Worm (Caenorhabditis elegans) whole organism, L4 larva: ENCODE results near the gene F28C10.3.

ENCODE experiments used
- F26F4.8 ChIP-seq: fragments of 200-800 bp; sonication (Bioruptor generic); conservative IDR thresholded peaks from 2 replicates; pipeline ENCODE4 v1.3.6; 2022; ENCODE audit warnings: missing genetic modification characterization, missing compliant biosample characterization
- F44E2.7 ChIP-seq: fragments of 200-800 bp; sonication (Bioruptor generic); IDR thresholded peaks from 2 replicates; pipeline ENCODE4 v2.1.2; 2022; ENCODE audit warnings: missing genetic modification characterization, missing compliant biosample characterization
- F49E8.2 ChIP-seq: sonication (generic microtip); optimal IDR thresholded peaks from 2 replicates; lab custom pipeline; 2016; ENCODE audit warnings: missing compliant biosample characterization, mild to moderate bottlenecking, missing genetic modification characterization, borderline replicate concordance
- Y48G9A.11 ChIP-seq: fragments of 200-800 bp; sonication (Bioruptor generic); IDR thresholded peaks from 2 replicates; pipeline ENCODE4 v1.3.6; 2022; ENCODE audit warnings: missing genetic modification reagents, missing genetic modification characterization, missing compliant biosample characterization
- Y5F2A.4 ChIP-seq: fragments of 200-800 bp; sonication (Bioruptor generic); optimal IDR thresholded peaks from 2 replicates; lab custom pipeline; 2018; ENCODE audit warnings: mild to moderate bottlenecking, missing genetic modification characterization, missing compliant biosample characterization
- ZK337.2 ChIP-seq: fragments of 200-800 bp; sonication (Bioruptor generic); IDR thresholded peaks from 2 replicates; pipeline ENCODE4 v1.3.6; 2022; ENCODE audit warnings: missing genetic modification reagents, missing genetic modification characterization, missing compliant biosample characterization
- ZK546.5 ChIP-seq, 2 experiments: sonication (generic microtip); optimal IDR thresholded peaks; 2 replicates each; lab custom pipeline; 2017; ENCODE audit warnings: missing biosample characterization in 2 of 2, missing genetic modification characterization in 2 of 2
- aha-1 ChIP-seq: fragments of 150-350 bp; peaks from one replicate; lab custom pipeline; 2014; ENCODE audit warnings: missing biosample characterization, missing genetic modification characterization
- arid-1 ChIP-seq: fragments of 200-800 bp; sonication (Bioruptor generic); conservative IDR thresholded peaks from 2 replicates; pipeline ENCODE4 v1.3.6; 2022; ENCODE audit warnings: missing genetic modification reagents, missing genetic modification characterization, missing compliant biosample characterization
- attf-4 ChIP-seq: sonication (generic microtip); optimal IDR thresholded peaks from 3 replicates; lab custom pipeline; 2017; ENCODE audit warnings: missing biosample characterization, missing genetic modification characterization
- ceh-20 ChIP-seq: fragments of 200-800 bp; sonication (Bioruptor generic); IDR thresholded peaks from 2 replicates; pipeline ENCODE4 v1.3.6; 2022; ENCODE audit warnings: missing genetic modification reagents, missing genetic modification characterization, missing compliant biosample characterization
- ceh-28 ChIP-seq: fragments of 150-350 bp; optimal IDR thresholded peaks from 2 replicates; lab custom pipeline; 2014; ENCODE audit warnings: missing biosample characterization, missing genetic modification reagents, missing genetic modification characterization
- ceh-44 ChIP-seq: fragments of 200-800 bp; sonication (Bioruptor generic); IDR thresholded peaks from 2 replicates; pipeline ENCODE4 v1.3.6; 2022; ENCODE audit warnings: missing genetic modification reagents, missing genetic modification characterization, missing compliant biosample characterization
- ceh-82 ChIP-seq: sonication (generic microtip); optimal IDR thresholded peaks from 2 replicates; lab custom pipeline; 2017; ENCODE audit warnings: missing biosample characterization, missing genetic modification characterization
- cey-2 ChIP-seq: sonication (generic microtip); optimal IDR thresholded peaks from 3 replicates; lab custom pipeline; 2017; ENCODE audit warnings: missing genetic modification characterization, mild to moderate bottlenecking, missing compliant biosample characterization, antibody characterized with exemption, borderline replicate concordance; ENCODE audit not compliant: insufficient read depth
- daf-12 ChIP-seq: fragments of 150-350 bp; optimal IDR thresholded peaks from 2 replicates; lab custom pipeline; 2014; ENCODE audit warnings: missing biosample characterization, missing genetic modification reagents, missing genetic modification characterization
- daf-16 ChIP-seq, 3 experiments: sonication (generic microtip); optimal IDR thresholded peaks; 2 replicates each; lab custom pipeline; 2016 to 2017; ENCODE audit warnings: missing genetic modification characterization in 3 of 3, missing genetic modification reagents in 3 of 3, mild to moderate bottlenecking in 2 of 3, missing compliant biosample characterization in 2 of 3, missing biosample characterization in 1 of 3, moderate library complexity in 1 of 3
- dmd-6 ChIP-seq: fragments of 200-800 bp; sonication (Bioruptor generic); IDR thresholded peaks from 2 replicates; pipeline ENCODE4 v1.3.6; 2022; ENCODE audit warnings: missing genetic modification reagents, missing genetic modification characterization, missing compliant biosample characterization
- dmd-8 ChIP-seq: fragments of 200-800 bp; sonication (Bioruptor generic); IDR thresholded peaks from 2 replicates; pipeline ENCODE4 v1.3.6; 2022; ENCODE audit warnings: missing genetic modification characterization, missing compliant biosample characterization
- dve-1 ChIP-seq: sonication (generic microtip); optimal IDR thresholded peaks from 2 replicates; lab custom pipeline; 2017; ENCODE audit warnings: antibody characterized with exemption, mild to moderate bottlenecking, missing genetic modification characterization, missing compliant biosample characterization; ENCODE audit not compliant: insufficient read depth
- hif-1 ChIP-seq, 2 experiments: sonication (generic microtip); optimal IDR thresholded peaks; 2 replicates each; lab custom pipeline; 2016 to 2017; ENCODE audit warnings: missing compliant biosample characterization in 2 of 2, missing genetic modification characterization in 2 of 2, missing genetic modification reagents in 2 of 2, missing genotype in 2 of 2, mild to moderate bottlenecking in 1 of 2
- jun-1 ChIP-seq: fragments of 150-350 bp; optimal IDR thresholded peaks from 2 replicates; lab custom pipeline; 2014; ENCODE audit warnings: missing biosample characterization, missing genetic modification reagents, missing genetic modification characterization
- lin-13 ChIP-seq: fragments of 150-350 bp; optimal IDR thresholded peaks from 2 replicates; lab custom pipeline; 2014; ENCODE audit warnings: missing biosample characterization, missing genetic modification reagents, missing genetic modification characterization
- lin-15B ChIP-seq: fragments of 150-350 bp; sonication (generic microtip); optimal IDR thresholded peaks from 3 replicates; lab custom pipeline; 2014; ENCODE audit warnings: missing biosample characterization, missing genetic modification characterization
- lir-3 ChIP-seq: sonication (generic microtip); optimal IDR thresholded peaks from 2 replicates; lab custom pipeline; 2016; ENCODE audit warnings: mild to moderate bottlenecking, missing genetic modification characterization, missing compliant biosample characterization
- lsy-2 ChIP-seq, 2 experiments: fragments of 150-350 bp in 1 of 2; sonication (generic microtip) in 1 of 2; optimal IDR thresholded peaks; 2 replicates each; lab custom pipeline; 2014 to 2017; ENCODE audit warnings: missing biosample characterization in 2 of 2, missing genetic modification characterization in 2 of 2
- madf-9 ChIP-seq: fragments of 200-800 bp; sonication (Bioruptor generic); conservative IDR thresholded peaks from 2 replicates; pipeline ENCODE4 v1.3.6; 2022; ENCODE audit warnings: missing genetic modification reagents, missing genetic modification characterization, missing compliant biosample characterization
- mdt-29 ChIP-seq: fragments of 200-800 bp; sonication (Bioruptor generic); IDR thresholded peaks from 2 replicates; pipeline ENCODE4 v1.3.6; 2022; ENCODE audit warnings: missing genetic modification reagents, missing genetic modification characterization, missing compliant biosample characterization
- mes-2 ChIP-seq: sonication (generic microtip); optimal IDR thresholded peaks from 2 replicates; lab custom pipeline; 2016; ENCODE audit warnings: missing genotype, mild to moderate bottlenecking, missing genetic modification characterization, missing compliant biosample characterization; ENCODE audit not compliant: poor library complexity, severe bottlenecking
- mxl-2 ChIP-seq: fragments of 200-800 bp; sonication (Bioruptor generic); conservative IDR thresholded peaks from 2 replicates; pipeline ENCODE4 v1.3.6; 2022; ENCODE audit warnings: missing genetic modification reagents, missing genetic modification characterization, missing compliant biosample characterization
- mxl-3 ChIP-seq: fragments of 200-800 bp; sonication (Bioruptor generic); optimal IDR thresholded peaks from 2 replicates; lab custom pipeline; 2018; ENCODE audit warnings: mild to moderate bottlenecking, missing genetic modification characterization, missing compliant biosample characterization
- nhr-10 ChIP-seq: fragments of 150-350 bp; optimal IDR thresholded peaks from 2 replicates; lab custom pipeline; 2014; ENCODE audit warnings: missing biosample characterization, missing genetic modification characterization
- nhr-11 ChIP-seq: fragments of 150-350 bp; optimal IDR thresholded peaks from 2 replicates; lab custom pipeline; 2014; ENCODE audit warnings: missing biosample characterization, missing genetic modification characterization
- nhr-25 ChIP-seq: sonication (generic microtip); optimal IDR thresholded peaks from 2 replicates; lab custom pipeline; 2017; ENCODE audit warnings: missing genetic modification characterization, mild to moderate bottlenecking, missing compliant biosample characterization, antibody characterized with exemption, moderate library complexity, borderline replicate concordance; ENCODE audit not compliant: insufficient read depth
- nhr-28 ChIP-seq: fragments of 150-350 bp; optimal IDR thresholded peaks from 2 replicates; lab custom pipeline; 2014; ENCODE audit warnings: missing biosample characterization, missing genetic modification characterization
- nhr-42 ChIP-seq: fragments of 200-800 bp; sonication (Bioruptor generic); IDR thresholded peaks from 2 replicates; pipeline ENCODE4 v1.3.6; 2022; ENCODE audit warnings: missing genetic modification characterization, missing compliant biosample characterization
- nhr-48 ChIP-seq: sonication (generic microtip); optimal IDR thresholded peaks from 2 replicates; lab custom pipeline; 2016; ENCODE audit warnings: mild to moderate bottlenecking, missing genetic modification characterization, missing compliant biosample characterization
- nhr-6 ChIP-seq: fragments of 150-350 bp; optimal IDR thresholded peaks from 2 replicates; lab custom pipeline; 2014; ENCODE audit warnings: missing biosample characterization, missing genetic modification characterization
- nhr-76 ChIP-seq: fragments of 150-350 bp; optimal IDR thresholded peaks from 2 replicates; lab custom pipeline; 2014; ENCODE audit warnings: missing biosample characterization, missing genetic modification characterization
- nhr-77 ChIP-seq: fragments of 150-350 bp; optimal IDR thresholded peaks from 2 replicates; lab custom pipeline; 2014; ENCODE audit warnings: missing biosample characterization, missing genetic modification characterization
- pha-4 ChIP-seq, 2 experiments: fragments of 150-350 bp in 1 of 2; fragments of 200-800 bp in 1 of 2; sonication (Bioruptor generic) in 1 of 2; IDR thresholded peaks in 1 of 2; optimal IDR thresholded peaks in 1 of 2; 2 replicates each; pipeline versions ENCODE4 v1.3.6 to Lab custom; 2014 to 2022; ENCODE audit warnings: missing genetic modification characterization in 2 of 2, missing genetic modification reagents in 2 of 2, missing biosample characterization in 1 of 2, missing compliant biosample characterization in 1 of 2
- pqm-1 ChIP-seq: sonication (generic microtip); optimal IDR thresholded peaks from 2 replicates; lab custom pipeline; 2017; ENCODE audit warnings: missing biosample characterization, missing genetic modification characterization
- rbr-2 ChIP-seq: sonication (generic microtip); optimal IDR thresholded peaks from 2 replicates; lab custom pipeline; 2016; ENCODE audit warnings: missing genotype, missing genetic modification characterization, missing compliant biosample characterization
- sdz-12 ChIP-seq: fragments of 200-800 bp; sonication (Bioruptor generic); optimal IDR thresholded peaks from 2 replicates; lab custom pipeline; 2018; ENCODE audit warnings: mild to moderate bottlenecking, missing genetic modification characterization, missing compliant biosample characterization
- unc-130 ChIP-seq: sonication (generic microtip); optimal IDR thresholded peaks from 2 replicates; lab custom pipeline; 2016; ENCODE audit warnings: missing genetic modification reagents, missing genetic modification characterization, missing compliant biosample characterization
- unc-62 ChIP-seq, 3 experiments: fragments of 150-350 bp in 1 of 3; sonication (generic microtip); optimal IDR thresholded peaks in 2 of 3; peaks in 1 of 3; 1 replicate in 1 of 3; 2 replicates in 2 of 3; lab custom pipeline; 2014 to 2017; ENCODE audit warnings: missing biosample characterization in 3 of 3, missing genetic modification characterization in 3 of 3, missing genetic modification reagents in 3 of 3, missing genotype in 1 of 3
- vab-7 ChIP-seq: fragments of 200-800 bp; sonication (Bioruptor generic); IDR thresholded peaks from 2 replicates; pipeline ENCODE4 v1.3.6; 2022; ENCODE audit warnings: missing genetic modification reagents, missing genetic modification characterization, missing compliant biosample characterization
- zag-1 ChIP-seq: fragments of 150-350 bp; optimal IDR thresholded peaks from 2 replicates; lab custom pipeline; 2014; ENCODE audit warnings: missing biosample characterization, missing genetic modification characterization
- zfp-3 ChIP-seq: fragments of 200-800 bp; sonication (Bioruptor generic); conservative IDR thresholded peaks from 2 replicates; pipeline ENCODE4 v1.3.6; 2022; ENCODE audit warnings: missing genetic modification reagents, missing genetic modification characterization, missing compliant biosample characterization

F28C10.3 gene

ce11 chrX:487669-488068 lies 48.0 kb downstream of the F28C10.3 start (continued):
- TF ChIP-seq nhr-11 (tag; lab: Kevin White, UChicago) (no peak), hif-1 (tag; optimal IDR thresholded peaks at IDR 0.05; lab: Kevin White, UChicago) (no peak), jun-1 (tag; lab: Kevin White, UChicago) (no peak), ZK337.2 (peak; percentile 64; the same call in 1 of the 2 replicates), ZK546.5 (tag; optimal IDR thresholded peaks at IDR 0.05; lab: Kevin White, UChicago) (no peak), rbr-2 (tag; lab: Kevin White, UChicago) (no peak), pha-4 (GFP tag; IDR thresholded peaks at IDR 0.05; lab: Robert Waterston, UW) (peak; percentile 66; the same call in 1 of the 2 replicates), pha-4 (tag; optimal IDR thresholded peaks at IDR 0.05; lab: Kevin White, UChicago) (no peak), nhr-42 (GFP tag; lab: Robert Waterston, UW) (no peak), lsy-2 (tag; optimal IDR thresholded peaks at IDR 0.05; lab: Kevin White, UChicago) (no peak), mdt-29 (peak; percentile 72; the same call in 1 of the 2 replicates), nhr-77 (no peak), nhr-76 (tag; lab: Kevin White, UChicago) (no peak), madf-9 (GFP tag; lab: Robert Waterston, UW) (no peak), sdz-12 (GFP tag; lab: Kevin White, UChicago) (no peak), lin-13 (GFP tag; lab: Kevin White, UChicago) (peak; percentile 21), unc-62 (GFP tag; optimal IDR thresholded peaks at IDR 0.05 in 1 of 2; lab: Kevin White, UChicago) (no peak), unc-62 (tag; optimal IDR thresholded peaks at IDR 0.05; lab: Kevin White, UChicago) (no peak), ceh-82 (tag; lab: Kevin White, UChicago) (no peak), dmd-6 (GFP tag; lab: Robert Waterston, UW) (no peak), daf-16 (GFP tag; optimal IDR thresholded peaks at IDR 0.05; lab: Kevin White, UChicago) (peak in 1 of 2 experiments; percentile 53), daf-16 (tag; optimal IDR thresholded peaks at IDR 0.05; lab: Kevin White, UChicago) (no peak), ceh-44 (peak; percentile 68; the same call in 1 of the 2 replicates), nhr-28 (tag; lab: Kevin White, UChicago) (no peak), unc-130 (GFP tag; lab: Kevin White, UChicago) (no peak), Y48G9A.11 (0 out of 2 replicates have a peak, but pooled peaks have one; percentile 40), dve-1 (tag; lab: Kevin White, UChicago) (no peak), aha-1 (peak; percentile 78), mes-2 (tag; lab: Kevin White, UChicago) (no peak), vab-7 (GFP tag; lab: Robert Waterston, UW) (peak; percentile 84), F49E8.2 (peak; percentile 18), Y5F2A.4 (GFP tag; lab: Kevin White, UChicago) (no peak), pqm-1 (no peak), lir-3 (tag; lab: Kevin White, UChicago) (no peak), arid-1 (GFP tag; lab: Robert Waterston, UW) (peak; percentile 74), nhr-10 (no peak), zfp-3 (GFP tag; lab: Robert Waterston, UW) (no peak), mxl-2 (GFP tag; lab: Robert Waterston, UW) (no peak), ceh-20 (GFP tag; lab: Robert Waterston, UW) (no peak), cey-2 (tag; lab: Kevin White, UChicago) (no peak), daf-12 (no peak), zag-1 (tag; lab: Kevin White, UChicago) (no peak), F26F4.8 (GFP tag; lab: Robert Waterston, UW) (peak; percentile 58; the same call in 1 of the 2 replicates), dmd-8 (GFP tag; lab: Robert Waterston, UW) (peak; percentile 78; the same call in 1 of the 2 replicates), F44E2.7 (GFP tag; lab: Robert Waterston, UW) (peak; percentile 54; the same call in 1 of the 2 replicates), nhr-48 (tag; lab: Kevin White, UChicago) (no peak), attf-4 (tag; lab: Kevin White, UChicago) (no peak), nhr-25 (tag; lab: Kevin White, UChicago) (no peak), mxl-3 (no peak), lin-15B (tag; lab: Kevin White, UChicago) (no peak), ceh-28 (tag; lab: Kevin White, UChicago) (no peak), nhr-6 (tag; lab: Kevin White, UChicago) (no peak)
